Worm (Caenorhabditis elegans): ENCODE results near the gene cut-3.

Gene cut-3

DNA sequence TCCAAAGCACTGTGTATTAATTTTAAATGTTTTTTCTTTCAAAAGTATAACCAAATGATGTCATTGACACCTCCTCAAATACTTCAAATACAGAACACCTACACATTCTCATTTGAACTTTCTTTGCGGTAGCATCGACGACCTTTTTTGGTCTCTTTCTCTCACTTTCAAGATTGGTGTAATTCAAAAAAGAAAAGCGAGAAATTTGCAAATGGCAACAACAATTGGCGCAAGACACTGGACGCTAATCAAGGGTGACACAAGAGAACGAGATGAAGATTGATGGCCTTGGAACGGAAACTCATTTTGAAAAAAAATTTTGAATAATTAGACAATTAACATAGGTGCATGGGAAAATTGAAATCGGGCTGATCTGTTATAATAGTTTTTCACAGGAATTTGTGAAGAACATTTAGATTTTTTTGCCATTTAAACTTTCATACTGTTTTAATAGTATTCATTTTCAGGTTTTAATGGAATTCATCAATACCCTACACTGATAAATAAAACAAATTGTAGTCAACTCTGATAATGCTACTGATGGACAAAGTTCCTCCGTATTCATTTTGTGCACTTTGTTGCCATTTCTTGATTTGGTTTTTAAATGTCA is 29.5 kb downstream of the cut-3 start, which contains the start of gene fdgt-2:
fdgt-2 (plus strand) TSS at position 560 of the 610 bp plus-strand sequence.
- TF ChIP-seq hlh-11 (tag; optimal IDR thresholded peaks at IDR 0.05): no peak
- TF ChIP-seq unc-62 (GFP tag; optimal IDR thresholded peaks at IDR 0.05 in 1 of 2): peak in 1 of 2 experiments; percentile 95
- TF ChIP-seq unc-62 (tag; optimal IDR thresholded peaks at IDR 0.05): no peak
- TF ChIP-seq aha-1 (tag): peak; percentile 42
- TF ChIP-seq daf-16 (GFP tag; optimal IDR thresholded peaks at IDR 0.05): no peak
- TF ChIP-seq daf-16 (tag; optimal IDR thresholded peaks at IDR 0.05): peak; percentile 59
- TF ChIP-seq nhr-28 (tag; optimal IDR thresholded peaks at IDR 0.05): peak; percentile 25

DNA sequence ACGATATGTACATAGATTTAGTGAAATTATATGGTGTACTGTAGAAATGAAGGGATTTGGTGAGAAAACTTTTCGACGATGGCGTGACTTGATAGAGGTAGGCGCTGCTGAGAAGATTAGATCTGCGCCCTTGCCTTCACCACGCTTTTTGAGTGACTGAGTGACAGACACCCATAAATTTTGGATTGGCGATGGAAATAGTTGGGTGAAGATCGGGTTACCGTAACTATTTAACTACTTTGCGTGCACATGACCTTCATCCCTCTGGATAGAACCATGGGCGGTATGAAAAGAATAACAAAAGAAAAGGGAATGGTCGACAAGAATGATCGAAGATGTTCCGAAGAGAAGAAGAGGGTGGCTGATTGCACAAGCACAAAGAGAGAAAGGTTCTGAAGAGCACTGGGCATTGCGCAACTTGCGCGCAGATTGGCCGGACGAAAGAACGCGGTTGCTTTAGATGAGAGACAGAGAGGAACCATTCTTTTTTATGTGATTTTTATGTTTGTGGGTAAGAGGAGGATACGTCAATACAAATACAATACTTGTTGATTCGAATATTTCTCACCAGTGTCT is 31.1 kb downstream of the cut-3 start:
- no peak for TF ChIP-seq daf-12 (tag; optimal IDR thresholded peaks at IDR 0.05)
- TF ChIP-seq unc-62 (GFP tag; optimal IDR thresholded peaks at IDR 0.05 in 1 of 2): peak in 1 of 2 experiments; percentile 5
- no peak for TF ChIP-seq unc-62 (tag; optimal IDR thresholded peaks at IDR 0.05)

DNA sequence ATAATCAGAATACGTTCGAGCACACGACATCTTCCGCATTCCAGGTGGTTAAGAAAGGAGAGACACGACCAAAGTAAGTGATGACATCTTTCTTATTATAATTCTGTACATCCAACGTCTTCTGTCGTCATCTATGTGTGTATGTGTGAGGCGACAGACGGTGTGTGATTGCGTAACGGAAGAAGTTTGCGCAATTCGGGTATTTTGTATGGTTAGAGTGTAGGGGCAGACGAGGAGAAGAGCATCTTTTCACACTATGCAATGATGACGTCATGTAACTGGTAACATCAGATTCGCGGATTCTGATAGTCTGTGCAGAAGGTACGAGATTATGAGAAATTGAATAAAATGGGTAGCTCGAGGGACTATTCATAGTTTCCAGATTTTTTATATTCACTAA is 31.6 kb downstream of the cut-3 start:
- no peak for TF ChIP-seq lim-7 (GFP tag; IDR thresholded peaks at IDR 0.05)
- no peak for TF ChIP-seq dmd-8 (GFP tag; IDR thresholded peaks at IDR 0.05)
- TF ChIP-seq rbr-2 (tag; optimal IDR thresholded peaks at IDR 0.05): no peak
- TF ChIP-seq lin-13 (GFP tag; optimal IDR thresholded peaks at IDR 0.05): no peak
- no peak for TF ChIP-seq dpl-1 (GFP tag; optimal IDR thresholded peaks at IDR 0.05)
- no peak for TF ChIP-seq zip-2 (tag; optimal IDR thresholded peaks at IDR 0.05)
- no peak for TF ChIP-seq spr-1 (tag; optimal IDR thresholded peaks at IDR 0.05)
- TF ChIP-seq set-16 (GFP tag; IDR thresholded peaks at IDR 0.05): no peak
- no peak for TF ChIP-seq vab-7 (GFP tag; IDR thresholded peaks at IDR 0.05)
- no peak for TF ChIP-seq T20F7.1 (GFP tag; optimal IDR thresholded peaks at IDR 0.05)

DNA sequence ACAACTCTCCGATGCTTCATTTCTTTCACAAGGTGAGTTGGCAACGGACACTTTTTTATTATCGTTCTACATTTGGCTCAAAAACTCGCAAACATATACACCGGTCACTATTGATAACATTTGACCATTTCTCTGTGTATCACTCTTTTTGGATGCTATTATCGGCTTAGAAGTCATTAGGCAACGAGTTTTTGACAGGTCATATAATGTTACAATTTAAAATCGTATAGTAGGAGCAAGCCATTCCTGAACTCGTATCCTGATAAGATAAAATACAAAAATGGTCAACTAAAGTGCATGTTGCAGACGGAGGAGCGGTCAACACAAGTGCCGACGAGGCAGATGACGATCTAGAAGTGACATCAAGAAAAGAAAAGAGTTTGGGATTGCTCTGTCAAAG is 33.7 kb downstream of the cut-3 start:
- TF ChIP-seq nhr-102 (tag; optimal IDR thresholded peaks at IDR 0.05): peak; percentile 32
- TF ChIP-seq Y105C5A.15 (GFP tag; IDR thresholded peaks at IDR 0.05): no peak
- peak; percentile 88 for TF ChIP-seq hlh-11 (tag; optimal IDR thresholded peaks at IDR 0.05)
- peak; percentile 70 for TF ChIP-seq dve-1 (tag; optimal IDR thresholded peaks at IDR 0.05; ENCODE audit: insufficient read depth)
- no peak for TF ChIP-seq daf-16 (GFP tag; optimal IDR thresholded peaks at IDR 0.05)
- peak; percentile 94 for TF ChIP-seq daf-16 (tag; optimal IDR thresholded peaks at IDR 0.05)
- TF ChIP-seq madf-9 (GFP tag; conservative IDR thresholded peaks at IDR 0.05): no peak
- no peak for TF ChIP-seq lin-1 (GFP tag; IDR thresholded peaks at IDR 0.05)
- TF ChIP-seq nhr-28 (tag; optimal IDR thresholded peaks at IDR 0.05): peak; percentile 45
- TF ChIP-seq php-3 (GFP tag; IDR thresholded peaks at IDR 0.05): peak; percentile 82
- no peak for TF ChIP-seq set-16 (GFP tag; IDR thresholded peaks at IDR 0.05)

DNA sequence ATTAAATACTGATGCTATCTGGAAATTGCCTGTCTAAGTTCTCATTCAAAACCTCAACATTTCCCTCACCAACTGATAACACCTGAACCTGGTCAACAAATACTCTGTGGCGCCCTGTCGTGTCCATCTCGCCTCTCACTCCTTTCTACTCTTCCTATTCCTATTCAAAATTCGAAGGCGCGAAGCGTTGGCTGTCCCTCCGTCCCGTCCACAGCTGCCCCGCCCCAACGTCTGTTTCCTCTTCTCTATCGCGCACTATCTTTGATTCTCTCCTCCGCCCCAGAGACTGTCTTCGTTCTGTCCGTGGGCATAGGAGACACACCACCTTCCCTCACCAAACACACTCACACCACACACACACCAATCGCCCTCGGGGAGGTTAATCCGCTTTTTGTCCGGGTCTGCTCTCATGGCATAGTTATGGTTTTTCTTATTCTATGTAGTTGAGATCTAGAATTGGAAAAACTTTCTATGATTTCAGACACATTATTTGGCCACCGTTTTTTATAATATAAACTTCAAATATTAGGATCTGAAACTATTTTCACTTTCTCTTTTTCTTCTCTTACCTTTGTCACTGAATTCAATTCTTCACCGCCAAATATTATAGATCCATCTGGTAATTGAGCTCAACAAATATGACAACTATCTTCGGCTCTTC is 34.4 kb downstream of the cut-3 start, which contains the start of gene efl-3:
efl-3 (plus strand) TSS at position 611 of the 661 bp plus-strand sequence.
- TF ChIP-seq nhr-77 (tag; optimal IDR thresholded peaks at IDR 0.05) (no peak), daf-16 (GFP tag; optimal IDR thresholded peaks at IDR 0.05) (no peak), daf-16 (tag; optimal IDR thresholded peaks at IDR 0.05) (peak; percentile 77), nhr-102 (tag; optimal IDR thresholded peaks at IDR 0.05) (no peak), php-3 (GFP tag; IDR thresholded peaks at IDR 0.05) (0 out of 2 replicates have a peak, but pooled peaks have one; percentile 23), lin-39 (tag; optimal IDR thresholded peaks at IDR 0.05) (no peak), pqm-1 (tag; optimal IDR thresholded peaks at IDR 0.05) (peak; percentile 21), hlh-11 (tag; optimal IDR thresholded peaks at IDR 0.05) (peak; percentile 75), set-16 (GFP tag; IDR thresholded peaks at IDR 0.05) (0 out of 2 replicates have a peak, but pooled peaks have one; percentile 25), dmd-8 (GFP tag; IDR thresholded peaks at IDR 0.05) (no peak), lsy-2 (tag; optimal IDR thresholded peaks at IDR 0.05) (no peak), dve-1 (tag; optimal IDR thresholded peaks at IDR 0.05; ENCODE audit: insufficient read depth) (peak; percentile 42), ctbp-1 (GFP tag; IDR thresholded peaks at IDR 0.05) (no peak), ceh-32 (tag; optimal IDR thresholded peaks at IDR 0.05; ENCODE audit: poor library complexity) (no peak), lim-7 (GFP tag; IDR thresholded peaks at IDR 0.05) (no peak), nhr-28 (tag; optimal IDR thresholded peaks at IDR 0.05) (peak; percentile 20), unc-62 (GFP tag; optimal IDR thresholded peaks at IDR 0.05 in 1 of 2) (peak in 1 of 2 experiments; percentile 27), unc-62 (tag; optimal IDR thresholded peaks at IDR 0.05) (no peak)

Measured in whole organism, L4 larva.